Fruit fly (Drosophila melanogaster) whole organism, embryonic: ENCODE measurements around the gene Cyp303a1.

Source experiments
- Bdp1 ChIP-seq: fragments of 200-800 bp; sonication (Bioruptor generic); optimal IDR thresholded peaks from 3 replicates; lab custom pipeline; 2016; ENCODE audit warnings: missing biosample characterization, missing genetic modification characterization
- CG10462 ChIP-seq: fragments of 200-800 bp; sonication (Bioruptor generic); optimal IDR thresholded peaks from 2 replicates; lab custom pipeline; 2016; ENCODE audit warnings: missing biosample characterization, missing genetic modification characterization
- CG10543 ChIP-seq: fragments of 200-800 bp; sonication (Bioruptor generic); optimal IDR thresholded peaks from 3 replicates; lab custom pipeline; 2017; ENCODE audit warnings: missing biosample characterization, mild to moderate bottlenecking, missing genetic modification characterization, moderate library complexity
- CG11560 ChIP-seq: fragments of 200-800 bp; sonication (Bioruptor generic); IDR thresholded peaks from 3 replicates; pipeline ENCODE4 v1.3.6; 2022; ENCODE audit warnings: missing biosample characterization, missing genetic modification characterization
- CG1233 ChIP-seq: fragments of 200-800 bp; sonication (Bioruptor generic); optimal IDR thresholded peaks from 4 replicates; lab custom pipeline; 2018; ENCODE audit warnings: missing biosample characterization, mild to moderate bottlenecking, missing genetic modification characterization
- CG13296 ChIP-seq: fragments of 200-800 bp; sonication (Bioruptor generic); optimal IDR thresholded peaks from 3 replicates; lab custom pipeline; 2018; ENCODE audit warnings: missing biosample characterization, mild to moderate bottlenecking, missing genetic modification characterization
- CG14860 ChIP-seq: fragments of 200-800 bp; sonication (Bioruptor generic); IDR thresholded peaks from 3 replicates; pipeline ENCODE4 v1.3.6; 2022; ENCODE audit warnings: missing biosample characterization, missing genetic modification characterization; ENCODE audit not compliant: partially characterized antibody
- CG15011 ChIP-seq: fragments of 200-800 bp; sonication (Bioruptor generic); optimal IDR thresholded peaks from 3 replicates; lab custom pipeline; 2018; ENCODE audit warnings: missing biosample characterization, mild to moderate bottlenecking, missing genetic modification characterization
- CG15073 ChIP-seq: fragments of 200-800 bp; sonication (Bioruptor generic); optimal IDR thresholded peaks from 2 replicates; lab custom pipeline; 2016; ENCODE audit warnings: missing biosample characterization, missing genetic modification characterization
- CG16815 ChIP-seq: fragments of 200-800 bp; sonication (Bioruptor generic); optimal IDR thresholded peaks from 3 replicates; lab custom pipeline; 2017; ENCODE audit warnings: missing biosample characterization, mild to moderate bottlenecking, missing genetic modification characterization
- CG17359 ChIP-seq: fragments of 200-800 bp; sonication (Bioruptor generic); optimal IDR thresholded peaks from 3 replicates; lab custom pipeline; 2018; ENCODE audit warnings: missing biosample characterization, mild to moderate bottlenecking, missing genetic modification characterization, moderate library complexity
- CG17829 ChIP-seq: fragments of 200-800 bp; optimal IDR thresholded peaks from 2 replicates; lab custom pipeline; 2019; ENCODE audit warnings: missing biosample characterization, mild to moderate bottlenecking, missing genetic modification characterization, moderate library complexity
- CG30431 ChIP-seq: fragments of 200-800 bp; sonication (Bioruptor generic); optimal IDR thresholded peaks from 2 replicates; lab custom pipeline; 2017; ENCODE audit warnings: missing biosample characterization, missing genetic modification characterization
- CG34224 ChIP-seq: fragments of 200-800 bp; sonication (Bioruptor generic); IDR thresholded peaks from 3 replicates; pipeline ENCODE4 v1.3.6; 2022; ENCODE audit warnings: missing biosample characterization, missing genetic modification characterization; ENCODE audit not compliant: partially characterized antibody
- CG5180 ChIP-seq: fragments of 200-800 bp; sonication (Bioruptor generic); optimal IDR thresholded peaks from 3 replicates; lab custom pipeline; 2017; ENCODE audit warnings: missing biosample characterization, missing genetic modification characterization, mild to moderate bottlenecking, moderate library complexity, missing genetic modification reagents
- CG7745 ChIP-seq: fragments of 200-800 bp; sonication (Bioruptor generic); optimal IDR thresholded peaks from 2 replicates; lab custom pipeline; 2018; ENCODE audit warnings: missing biosample characterization, mild to moderate bottlenecking, missing genetic modification characterization, moderate library complexity
- CG9609 ChIP-seq: fragments of 200-800 bp; sonication (Bioruptor generic); optimal IDR thresholded peaks from 3 replicates; lab custom pipeline; 2016; ENCODE audit warnings: missing biosample characterization, missing genetic modification characterization
- Deaf1 ChIP-seq: fragments of 200-800 bp; optimal IDR thresholded peaks from 3 replicates; lab custom pipeline; 2019; ENCODE audit warnings: missing biosample characterization, mild to moderate bottlenecking, missing genetic modification characterization, moderate library complexity
- Elba2 ChIP-seq: fragments of 200-800 bp; sonication (Bioruptor generic); optimal IDR thresholded peaks from 3 replicates; lab custom pipeline; 2016; ENCODE audit warnings: missing biosample characterization, missing genetic modification characterization
- Ets65A ChIP-seq: fragments of 200-800 bp; sonication (Bioruptor generic); peaks from one replicate; lab custom pipeline; 2016; ENCODE audit warnings: missing biosample characterization, missing genetic modification characterization
- HLH3B ChIP-seq: fragments of 200-800 bp; sonication (Bioruptor generic); IDR thresholded peaks from 2 replicates; pipeline ENCODE4 v1.3.6; 2022; ENCODE audit warnings: missing biosample characterization, missing genetic modification characterization
- HmgZ ChIP-seq: fragments of 200-800 bp; sonication (Bioruptor generic); optimal IDR thresholded peaks from 2 replicates; lab custom pipeline; 2018; ENCODE audit warnings: missing biosample characterization, mild to moderate bottlenecking, missing genetic modification characterization
- Hsf ChIP-seq: fragments of 200-800 bp; sonication (Bioruptor generic); optimal IDR thresholded peaks from 3 replicates; lab custom pipeline; 2016; ENCODE audit warnings: missing biosample characterization, missing genetic modification characterization
- NC2α ChIP-seq: fragments of 200-800 bp; sonication (Bioruptor generic); optimal IDR thresholded peaks from 2 replicates; lab custom pipeline; 2016; ENCODE audit warnings: missing biosample characterization, missing genetic modification characterization
- Neu2 ChIP-seq: fragments of 200-800 bp; sonication (Bioruptor generic); optimal IDR thresholded peaks from 3 replicates; lab custom pipeline; 2016; ENCODE audit warnings: missing biosample characterization, missing genetic modification characterization, borderline replicate concordance
- Rx ChIP-seq: fragments of 200-800 bp; sonication (Bioruptor generic); IDR thresholded peaks from 2 replicates; pipeline ENCODE4 v1.3.6; 2022; ENCODE audit warnings: missing biosample characterization, missing genetic modification characterization
- Stat92E ChIP-seq, 3 experiments: fragments of >200 bp in 2 of 3; fragments of 200-800 bp in 1 of 3; sonication (Bioruptor generic) in 1 of 3; optimal IDR thresholded peaks; 2 replicates each; lab custom pipeline; 2017 to 2019; ENCODE audit warnings: missing biosample characterization in 3 of 3, missing genetic modification characterization in 3 of 3, mild to moderate bottlenecking in 1 of 3, moderate library complexity in 1 of 3
- Taf1 ChIP-seq: fragments of 200-800 bp; sonication (Bioruptor generic); IDR thresholded peaks from 2 replicates; pipeline ENCODE4 v1.3.6; 2022; ENCODE audit warnings: missing biosample characterization, missing genetic modification characterization
- Xbp1 ChIP-seq: fragments of 200-800 bp; sonication (Bioruptor generic); optimal IDR thresholded peaks from 3 replicates; lab custom pipeline; 2016; ENCODE audit warnings: missing biosample characterization, mild to moderate bottlenecking, missing genetic modification characterization
- ato ChIP-seq: fragments of 200-800 bp; sonication (Bioruptor generic); IDR thresholded peaks from 2 replicates; pipeline ENCODE4 v1.3.6; 2022; ENCODE audit warnings: missing biosample characterization, missing genetic modification characterization; ENCODE audit not compliant: partially characterized antibody
- bsh ChIP-seq, 2 experiments: fragments of 200-800 bp; sonication (Bioruptor generic); optimal IDR thresholded peaks; 2 replicates each; lab custom pipeline; 2017 to 2018; ENCODE audit warnings: mild to moderate bottlenecking in 2 of 2, missing biosample characterization in 2 of 2, missing genetic modification characterization in 2 of 2, moderate library complexity in 1 of 2
- crp ChIP-seq, 2 experiments: fragments of 200-800 bp; sonication (Bioruptor generic); optimal IDR thresholded peaks; 2 replicates in 1 of 2; 3 replicates in 1 of 2; lab custom pipeline; 2017; ENCODE audit warnings: missing biosample characterization in 2 of 2, missing genetic modification characterization in 2 of 2, mild to moderate bottlenecking in 1 of 2, moderate library complexity in 1 of 2
- da ChIP-seq: fragments of 200-800 bp; sonication (Bioruptor generic); optimal IDR thresholded peaks from 2 replicates; lab custom pipeline; 2016; ENCODE audit warnings: missing biosample characterization, missing genetic modification characterization
- dmrt11E ChIP-seq: fragments of 200-800 bp; sonication (Bioruptor generic); optimal IDR thresholded peaks from 3 replicates; lab custom pipeline; 2018; ENCODE audit warnings: missing biosample characterization, mild to moderate bottlenecking, missing genetic modification characterization, moderate library complexity
- gt ChIP-seq: fragments of 200-800 bp; sonication (Bioruptor generic); IDR thresholded peaks from 2 replicates; pipeline ENCODE4 v1.3.6; 2022; ENCODE audit warnings: missing biosample characterization, missing genetic modification characterization
- ind ChIP-seq: fragments of 200-800 bp; sonication (Bioruptor generic); optimal IDR thresholded peaks from 3 replicates; lab custom pipeline; 2016; ENCODE audit warnings: missing biosample characterization, missing genetic modification characterization
- lilli ChIP-seq: fragments of 200-800 bp; sonication (Bioruptor generic); optimal IDR thresholded peaks from 3 replicates; lab custom pipeline; 2016; ENCODE audit warnings: missing biosample characterization, missing genetic modification characterization
- lola ChIP-seq, 3 experiments: fragments of >200 bp in 2 of 3; fragments of 200-800 bp in 1 of 3; sonication (Bioruptor generic) in 1 of 3; optimal IDR thresholded peaks; 2 replicates each; lab custom pipeline; 2017 to 2019; ENCODE audit warnings: missing biosample characterization in 3 of 3, missing genetic modification characterization in 3 of 3, mild to moderate bottlenecking in 1 of 3, moderate library complexity in 1 of 3
- maf-S ChIP-seq: fragments of 200-800 bp; sonication (Bioruptor generic); optimal IDR thresholded peaks from 2 replicates; lab custom pipeline; 2016; ENCODE audit warnings: missing biosample characterization, missing genetic modification characterization
- mirr ChIP-seq: fragments of 200-800 bp; sonication (Bioruptor generic); optimal IDR thresholded peaks from 3 replicates; lab custom pipeline; 2018; ENCODE audit warnings: missing biosample characterization, mild to moderate bottlenecking, missing genetic modification characterization
- org-1 ChIP-seq: fragments of 200-800 bp; sonication (Bioruptor generic); optimal IDR thresholded peaks from 2 replicates; lab custom pipeline; 2017; ENCODE audit warnings: missing biosample characterization, missing genetic modification characterization
- psq ChIP-seq: fragments of 200-800 bp; sonication (Bioruptor generic); optimal IDR thresholded peaks from 2 replicates; lab custom pipeline; 2017; ENCODE audit warnings: missing biosample characterization, missing genetic modification characterization
- schlank ChIP-seq: fragments of 200-800 bp; sonication (Bioruptor generic); optimal IDR thresholded peaks from 2 replicates; lab custom pipeline; 2018; ENCODE audit warnings: missing biosample characterization, mild to moderate bottlenecking, missing genetic modification characterization
- sob ChIP-seq: fragments of 200-800 bp; sonication (Bioruptor generic); IDR thresholded peaks from 2 replicates; pipeline ENCODE4 v1.3.6; 2022; ENCODE audit warnings: missing biosample characterization, missing genetic modification characterization
- sqz ChIP-seq: fragments of 200-800 bp; sonication (Bioruptor generic); optimal IDR thresholded peaks from 3 replicates; lab custom pipeline; 2018; ENCODE audit warnings: missing biosample characterization, mild to moderate bottlenecking, missing genetic modification characterization
- twi ChIP-seq: fragments of 200-800 bp; optimal IDR thresholded peaks from 2 replicates; lab custom pipeline; 2019; ENCODE audit warnings: missing biosample characterization, mild to moderate bottlenecking, missing genetic modification characterization, moderate library complexity
- zfh1 ChIP-seq: fragments of 200-800 bp; sonication (Bioruptor generic); IDR thresholded peaks from 3 replicates; pipeline ENCODE4 v1.3.6; 2022; ENCODE audit warnings: missing biosample characterization, missing genetic modification characterization

Cyp303a1 gene

dm6 chr2L:16285692-16286359 is 8.2 kb upstream of the Cyp303a1 start (continued):
- TF ChIP-seq HmgZ (tag; lab: Kevin White, UChicago) (peak; percentile 90), CG16815 (GFP tag; lab: Kevin White, UChicago) (peak; percentile 78), CG15073 (GFP tag; lab: Kevin White, UChicago) (no peak), CG13296 (GFP tag; lab: Kevin White, UChicago) (peak; percentile 57), sob (GFP tag; lab: Robert Waterston, UW) (no peak), org-1 (GFP tag; lab: Kevin White, UChicago) (peak; percentile 69), CG34224 (GFP tag; lab: Robert Waterston, UW) (no peak), Bdp1 (GFP tag; lab: Kevin White, UChicago) (peak; percentile 76), Rx (GFP tag; lab: Robert Waterston, UW) (no peak), dmrt11E (peak; percentile 90), Elba2 (peak; percentile 46), CG7745 (peak; percentile 17), HLH3B (GFP tag; lab: Robert Waterston, UW) (no peak), CG17829 (peak; percentile 89), zfh1 (GFP tag; lab: Robert Waterston, UW) (no peak), Deaf1 (tag; lab: Kevin White, UChicago) (peak; percentile 54), ato (no peak), CG1233 (GFP tag; lab: Kevin White, UChicago) (peak; percentile 81)

- TF ChIP-seq NC2α (GFP tag; lab: Kevin White, UChicago), result peak; percentile 70
- no peak for TF ChIP-seq CG11560 (tag; lab: Robert Waterston, UW)
- peak; percentile 79 for TF ChIP-seq Xbp1 (GFP tag; lab: Kevin White, UChicago)
- TF ChIP-seq sqz, result peak; percentile 78
- TF ChIP-seq CG10543, result peak; percentile 71
- peak; percentile 65 for TF ChIP-seq schlank (tag; lab: Kevin White, UChicago)
- peak; percentile 86 for TF ChIP-seq lilli
- TF ChIP-seq Stat92E (GFP tag; optimal IDR thresholded peaks at IDR 0.05; lab: Kevin White, UChicago), result no peak
- peak; percentile 26 for TF ChIP-seq da (GFP tag; lab: Kevin White, UChicago)
- peak; percentile 92 for TF ChIP-seq Ets65A (GFP tag; lab: Kevin White, UChicago)
- peak; percentile 84 for TF ChIP-seq ind (GFP tag; lab: Kevin White, UChicago)
- peak; percentile 78 for TF ChIP-seq Hsf (GFP tag; lab: Kevin White, UChicago)
- peak; percentile 71 for TF ChIP-seq CG10462 (GFP tag; lab: Kevin White, UChicago)
- peak; percentile 74 for TF ChIP-seq org-1 (GFP tag; lab: Kevin White, UChicago)
- peak; percentile 75 for TF ChIP-seq mirr
- TF ChIP-seq crp (GFP tag; optimal IDR thresholded peaks at IDR 0.05; lab: Kevin White, UChicago), result peak; percentile 1 to 73
- peak; percentile 63 for TF ChIP-seq twi (tag; lab: Kevin White, UChicago)
- TF ChIP-seq Neu2, result no peak
- TF ChIP-seq maf-S (GFP tag; lab: Kevin White, UChicago), result peak; percentile 71
- TF ChIP-seq lola (GFP tag; optimal IDR thresholded peaks at IDR 0.05; lab: Kevin White, UChicago), result peak in 1 of 3 experiments; percentile 78
- TF ChIP-seq CG14860 (GFP tag; lab: Robert Waterston, UW), result no peak
- TF ChIP-seq Taf1, result no peak
- TF ChIP-seq CG17359, result peak; percentile 91
- TF ChIP-seq CG9609 (GFP tag; lab: Kevin White, UChicago), result peak; percentile 75
- TF ChIP-seq gt (GFP tag; lab: Robert Waterston, UW), result no peak
- TF ChIP-seq CG15011 (GFP tag; lab: Kevin White, UChicago), result peak; percentile 81
- peak; percentile 77 for TF ChIP-seq psq
- peak; percentile 31 to 82 for TF ChIP-seq bsh (GFP tag; optimal IDR thresholded peaks at IDR 0.05; lab: Kevin White, UChicago)
- peak; percentile 62 for TF ChIP-seq CG5180 (GFP tag; lab: Kevin White, UChicago)
- peak; percentile 55 for TF ChIP-seq CG30431
These were observed 7.5 kb upstream of the Cyp303a1 start for dm6 chr2L:16286360-16287005.
